Fruit fly (Drosophila melanogaster) whole organism, embryonic: ENCODE results near the gene CG32102.

Experiments used
- Atf3 ChIP-seq: fragments of 200-800 bp; sonication (Bioruptor generic); optimal IDR thresholded peaks from 3 replicates; lab custom pipeline; 2016; ENCODE audit warnings: missing biosample characterization, missing genetic modification characterization
- CG10321 ChIP-seq: fragments of 200-800 bp; sonication (Bioruptor generic); IDR thresholded peaks from 2 replicates; pipeline ENCODE4 v1.3.6; 2022; ENCODE audit warnings: missing biosample characterization, missing genetic modification characterization
- CG10543 ChIP-seq: fragments of 200-800 bp; sonication (Bioruptor generic); optimal IDR thresholded peaks from 3 replicates; lab custom pipeline; 2017; ENCODE audit warnings: missing biosample characterization, mild to moderate bottlenecking, missing genetic modification characterization, moderate library complexity
- CG10654 ChIP-seq: fragments of 200-800 bp; sonication (Bioruptor generic); optimal IDR thresholded peaks from 2 replicates; lab custom pipeline; 2016; ENCODE audit warnings: missing biosample characterization, missing genetic modification characterization
- CG11504 ChIP-seq: fragments of 200-800 bp; sonication (Bioruptor generic); optimal IDR thresholded peaks from 3 replicates; lab custom pipeline; 2019; ENCODE audit warnings: missing biosample characterization, mild to moderate bottlenecking, missing genetic modification characterization, moderate library complexity
- CG12219 ChIP-seq: fragments of 200-800 bp; sonication (Bioruptor generic); optimal IDR thresholded peaks from 3 replicates; lab custom pipeline; 2018; ENCODE audit warnings: missing biosample characterization, mild to moderate bottlenecking, missing genetic modification characterization
- CG13775 ChIP-seq: fragments of 200-800 bp; sonication (Bioruptor generic); optimal IDR thresholded peaks from 3 replicates; lab custom pipeline; 2017; ENCODE audit warnings: missing biosample characterization, mild to moderate bottlenecking, missing genetic modification characterization
- CG14014 ChIP-seq: fragments of 200-800 bp; sonication (Bioruptor generic); IDR thresholded peaks from 2 replicates; pipeline ENCODE4 v1.3.6; 2022; ENCODE audit warnings: missing biosample characterization, missing genetic modification characterization
- CG14710 ChIP-seq: fragments of 200-800 bp; sonication (Bioruptor generic); optimal IDR thresholded peaks from 3 replicates; lab custom pipeline; 2019; ENCODE audit warnings: missing biosample characterization, mild to moderate bottlenecking, missing genetic modification characterization, moderate library complexity
- CG15514 ChIP-seq: fragments of 200-800 bp; sonication (Bioruptor generic); optimal IDR thresholded peaks from 3 replicates; lab custom pipeline; 2017; ENCODE audit warnings: missing biosample characterization, missing genetic modification characterization, mild to moderate bottlenecking, moderate library complexity, missing genetic modification reagents
- CG17612 ChIP-seq: fragments of 200-800 bp; sonication (Bioruptor generic); IDR thresholded peaks from 2 replicates; pipeline ENCODE4 v1.3.6; 2022; ENCODE audit warnings: missing biosample characterization, missing genetic modification characterization
- CG17802 ChIP-seq: fragments of 200-800 bp; sonication (Bioruptor generic); optimal IDR thresholded peaks from 2 replicates; lab custom pipeline; 2018; ENCODE audit warnings: missing biosample characterization, mild to moderate bottlenecking, missing genetic modification characterization, moderate library complexity
- CG1792 ChIP-seq: fragments of 200-800 bp; sonication (Bioruptor generic); optimal IDR thresholded peaks from 2 replicates; lab custom pipeline; 2016; ENCODE audit warnings: missing biosample characterization, missing genetic modification characterization
- CG1832 ChIP-seq: fragments of 200-800 bp; sonication (Bioruptor generic); optimal IDR thresholded peaks from 2 replicates; lab custom pipeline; 2017; ENCODE audit warnings: missing biosample characterization, mild to moderate bottlenecking, missing genetic modification characterization, inconsistent platforms
- CG31365 ChIP-seq: fragments of 200-800 bp; sonication (Bioruptor generic); optimal IDR thresholded peaks from 2 replicates; lab custom pipeline; 2018; ENCODE audit warnings: missing biosample characterization, mild to moderate bottlenecking, missing genetic modification characterization
- CG32532 ChIP-seq: fragments of 200-800 bp; sonication (Bioruptor generic); IDR thresholded peaks from 2 replicates; pipeline ENCODE4 v1.3.6; 2022; ENCODE audit warnings: missing biosample characterization, missing genetic modification characterization
- CG34224 ChIP-seq: fragments of 200-800 bp; sonication (Bioruptor generic); IDR thresholded peaks from 3 replicates; pipeline ENCODE4 v1.3.6; 2022; ENCODE audit warnings: missing biosample characterization, missing genetic modification characterization; ENCODE audit not compliant: partially characterized antibody
- CG4404 ChIP-seq: fragments of 200-800 bp; sonication (Bioruptor generic); IDR thresholded peaks from 2 replicates; pipeline ENCODE4 v1.3.6; 2022; ENCODE audit warnings: missing biosample characterization, missing genetic modification characterization
- CG8478 ChIP-seq: fragments of >200 bp; optimal IDR thresholded peaks from 2 replicates; lab custom pipeline; 2018
- Dip2 ChIP-seq: fragments of 200-800 bp; sonication (Bioruptor generic); IDR thresholded peaks from 2 replicates; pipeline ENCODE4 v1.3.6; 2022; ENCODE audit warnings: missing biosample characterization, missing genetic modification characterization
- Elba2 ChIP-seq: fragments of 200-800 bp; sonication (Bioruptor generic); optimal IDR thresholded peaks from 3 replicates; lab custom pipeline; 2016; ENCODE audit warnings: missing biosample characterization, missing genetic modification characterization
- HLHmδ ChIP-seq: fragments of 200-800 bp; sonication (Bioruptor generic); optimal IDR thresholded peaks from 2 replicates; lab custom pipeline; 2018; ENCODE audit warnings: missing biosample characterization, mild to moderate bottlenecking, missing genetic modification characterization, moderate library complexity
- Hr51 ChIP-seq, 2 experiments: fragments of 200-800 bp; sonication (Bioruptor generic); optimal IDR thresholded peaks; 2 replicates in 1 of 2; 3 replicates in 1 of 2; lab custom pipeline; 2016 to 2018; ENCODE audit warnings: missing biosample characterization in 2 of 2, missing genetic modification characterization in 2 of 2, mild to moderate bottlenecking in 1 of 2, moderate library complexity in 1 of 2
- Lhr ChIP-seq: fragments of 200-800 bp; sonication (Bioruptor generic); optimal IDR thresholded peaks from 3 replicates; lab custom pipeline; 2017; ENCODE audit warnings: mild to moderate bottlenecking, missing biosample characterization, missing genetic modification reagents, missing genetic modification characterization
- Nf-YB ChIP-seq: fragments of 200-800 bp; sonication (Bioruptor generic); optimal IDR thresholded peaks from 3 replicates; lab custom pipeline; 2019; ENCODE audit warnings: missing biosample characterization, mild to moderate bottlenecking, missing genetic modification characterization, moderate library complexity
- Nf-YC ChIP-seq: fragments of 200-800 bp; optimal IDR thresholded peaks from 3 replicates; lab custom pipeline; 2019; ENCODE audit warnings: missing biosample characterization, mild to moderate bottlenecking, missing genetic modification characterization, moderate library complexity
- Xrp1 ChIP-seq: fragments of 200-800 bp; sonication (Bioruptor generic); IDR thresholded peaks from 2 replicates; pipeline ENCODE4 v1.3.6; 2022; ENCODE audit warnings: missing biosample characterization, missing genetic modification characterization
- abd-A ChIP-seq: fragments of 200-800 bp; sonication (Bioruptor generic); optimal IDR thresholded peaks from 3 replicates; lab custom pipeline; 2019; ENCODE audit warnings: missing biosample characterization, mild to moderate bottlenecking, missing genetic modification characterization, moderate library complexity
- al ChIP-seq: fragments of 200-800 bp; sonication (Bioruptor generic); IDR thresholded peaks from 2 replicates; pipeline ENCODE4 v1.3.6; 2022; ENCODE audit warnings: missing biosample characterization, missing genetic modification characterization
- amos ChIP-seq: fragments of 200-800 bp; sonication (Bioruptor generic); IDR thresholded peaks from 2 replicates; pipeline ENCODE4 v1.3.6; 2022; ENCODE audit warnings: missing biosample characterization, missing genetic modification characterization; ENCODE audit not compliant: partially characterized antibody
- cad ChIP-seq: fragments of >200 bp; optimal IDR thresholded peaks from 2 replicates; lab custom pipeline; 2017; ENCODE audit warnings: missing biosample characterization, missing genetic modification characterization
- chinmo ChIP-seq: fragments of 200-800 bp; sonication (Bioruptor generic); IDR thresholded peaks from 4 replicates; pipeline ENCODE4 v1.3.6; 2022; ENCODE audit warnings: missing biosample characterization, missing genetic modification characterization; ENCODE audit not compliant: partially characterized antibody
- chn ChIP-seq: fragments of 200-800 bp; sonication (Bioruptor generic); optimal IDR thresholded peaks from 2 replicates; lab custom pipeline; 2016; ENCODE audit warnings: missing biosample characterization, missing genetic modification characterization
- crol ChIP-seq: fragments of 200-800 bp; sonication (Bioruptor generic); IDR thresholded peaks from 2 replicates; pipeline ENCODE4 v1.3.6; 2022; ENCODE audit warnings: missing biosample characterization, missing genetic modification characterization
- dan ChIP-seq: fragments of 200-800 bp; sonication (Bioruptor generic); IDR thresholded peaks from 2 replicates; pipeline ENCODE4 v1.3.6; 2022; ENCODE audit warnings: missing biosample characterization, missing genetic modification characterization
- en ChIP-seq: fragments of 200-800 bp; sonication (Bioruptor generic); optimal IDR thresholded peaks from 2 replicates; lab custom pipeline; 2016; ENCODE audit warnings: missing biosample characterization, missing genetic modification characterization
- ewg ChIP-seq: fragments of 200-800 bp; sonication (Bioruptor generic); optimal IDR thresholded peaks from 3 replicates; lab custom pipeline; 2017; ENCODE audit warnings: mild to moderate bottlenecking, missing biosample characterization, missing genetic modification reagents, missing genetic modification characterization
- exex ChIP-seq: fragments of 200-800 bp; sonication (Bioruptor generic); optimal IDR thresholded peaks from 4 replicates; lab custom pipeline; 2018; ENCODE audit warnings: missing biosample characterization, mild to moderate bottlenecking, missing genetic modification characterization, moderate library complexity
- gem ChIP-seq: fragments of 200-800 bp; sonication (Bioruptor generic); optimal IDR thresholded peaks from 2 replicates; lab custom pipeline; 2019; ENCODE audit warnings: missing biosample characterization, mild to moderate bottlenecking, missing genetic modification characterization, moderate library complexity
- ham ChIP-seq: fragments of 200-800 bp; sonication (Bioruptor generic); IDR thresholded peaks from 2 replicates; pipeline ENCODE4 v1.3.6; 2022; ENCODE audit warnings: missing biosample characterization, missing genetic modification characterization
- luna ChIP-seq: fragments of 200-800 bp; sonication (Bioruptor generic); optimal IDR thresholded peaks from 2 replicates; lab custom pipeline; 2016; ENCODE audit warnings: missing biosample characterization, missing genetic modification characterization
- mld ChIP-seq: fragments of 200-800 bp; sonication (Bioruptor generic); IDR thresholded peaks from 3 replicates; pipeline ENCODE4 v1.3.6; 2022; ENCODE audit warnings: missing biosample characterization, missing genetic modification characterization; ENCODE audit not compliant: partially characterized antibody
- pan ChIP-seq, 4 experiments: fragments of >200 bp in 3 of 4; fragments of 200-800 bp in 1 of 4; sonication (Bioruptor generic) in 1 of 4; optimal IDR thresholded peaks in 3 of 4; IDR thresholded peaks in 1 of 4; 2 replicates each; pipeline versions ENCODE4 v1.3.6 to Lab custom; 2017 to 2022; ENCODE audit warnings: missing biosample characterization in 2 of 4, missing genetic modification characterization in 2 of 4, mixed read lengths in 1 of 4
- pho ChIP-seq: fragments of 200-800 bp; sonication (Bioruptor generic); optimal IDR thresholded peaks from 2 replicates; lab custom pipeline; 2016; ENCODE audit warnings: missing biosample characterization, missing genetic modification characterization
- schlank ChIP-seq: fragments of 200-800 bp; sonication (Bioruptor generic); optimal IDR thresholded peaks from 2 replicates; lab custom pipeline; 2018; ENCODE audit warnings: missing biosample characterization, mild to moderate bottlenecking, missing genetic modification characterization
- slbo ChIP-seq: fragments of 200-800 bp; sonication (Bioruptor generic); IDR thresholded peaks from 2 replicates; pipeline ENCODE4 v1.3.6; 2022; ENCODE audit warnings: missing biosample characterization, missing genetic modification characterization
- so ChIP-seq: fragments of 200-800 bp; sonication (Bioruptor generic); IDR thresholded peaks from 3 replicates; pipeline ENCODE4 v1.3.6; 2022; ENCODE audit warnings: missing biosample characterization, missing genetic modification characterization
- stc ChIP-seq: fragments of 200-800 bp; sonication (Bioruptor generic); IDR thresholded peaks from 2 replicates; pipeline ENCODE4 v1.3.6; 2022; ENCODE audit warnings: missing biosample characterization, missing genetic modification characterization
- vnd ChIP-seq: fragments of 200-800 bp; sonication (Bioruptor generic); IDR thresholded peaks from 3 replicates; pipeline ENCODE4 v1.3.6; 2022; ENCODE audit warnings: missing biosample characterization, missing genetic modification characterization; ENCODE audit not compliant: partially characterized antibody
- zen ChIP-seq: fragments of 200-800 bp; sonication (Bioruptor generic); optimal IDR thresholded peaks from 3 replicates; lab custom pipeline; 2018; ENCODE audit warnings: missing biosample characterization, mild to moderate bottlenecking, missing genetic modification characterization, moderate library complexity

Gene CG32102

dm6 chr3L:12434432-12434831, 35.2 kb downstream of the CG32102 start (continued):
- TF ChIP-seq Atf3 (GFP tag; lab: Kevin White, UChicago), result no peak
- no peak for TF ChIP-seq so
- no peak for TF ChIP-seq CG10654
- no peak for TF ChIP-seq CG4404 (GFP tag; lab: Robert Waterston, UW)
- peak; percentile 23; the same call in 1 of the 3 replicates for TF ChIP-seq CG34224 (GFP tag; lab: Robert Waterston, UW)
- no peak for TF ChIP-seq cad (GFP tag; lab: Kevin White, UChicago)
- no peak for TF ChIP-seq CG31365 (tag; lab: Kevin White, UChicago)
- TF ChIP-seq CG10543 (GFP tag; lab: Kevin White, UChicago), result no peak
- TF ChIP-seq CG14710 (tag; lab: Kevin White, UChicago), result no peak
- TF ChIP-seq en (GFP tag; lab: Kevin White, UChicago), result no peak
- no peak for TF ChIP-seq chn (GFP tag; lab: Kevin White, UChicago)
- no peak for TF ChIP-seq CG13775 (GFP tag; lab: Kevin White, UChicago)
- TF ChIP-seq Xrp1, result no peak
- TF ChIP-seq CG1792 (GFP tag; lab: Kevin White, UChicago), result no peak
- 0 out of 3 replicates have a peak, but pooled peaks have one; percentile 15 for TF ChIP-seq mld (GFP tag; lab: Robert Waterston, UW)
- no peak for TF ChIP-seq exex (tag; lab: Kevin White, UChicago)
- TF ChIP-seq Hr51 (GFP tag; optimal IDR thresholded peaks at IDR 0.05; lab: Kevin White, UChicago), result no peak
- no peak for TF ChIP-seq gem (tag; lab: Kevin White, UChicago)
- no peak for TF ChIP-seq CG17802 (tag; lab: Kevin White, UChicago)
- TF ChIP-seq ewg (GFP tag; lab: Kevin White, UChicago), result peak; percentile 70
- TF ChIP-seq Nf-YC (tag; lab: Kevin White, UChicago), result peak; percentile 99
- TF ChIP-seq amos (GFP tag; lab: Robert Waterston, UW), result peak; percentile 68; the same call in 1 of the 2 replicates
- no peak for TF ChIP-seq ham (GFP tag; lab: Robert Waterston, UW)
- peak; percentile 95 for TF ChIP-seq chinmo (GFP tag; lab: Robert Waterston, UW)
- TF ChIP-seq luna (GFP tag; lab: Kevin White, UChicago), result no peak
- TF ChIP-seq CG11504 (tag; lab: Kevin White, UChicago), result no peak
- TF ChIP-seq CG15514 (GFP tag; lab: Kevin White, UChicago), result no peak
- TF ChIP-seq HLHmδ (GFP tag; lab: Kevin White, UChicago), result no peak
- no peak for TF ChIP-seq Lhr (GFP tag; lab: Kevin White, UChicago)
- no peak for TF ChIP-seq pho (GFP tag; lab: Kevin White, UChicago)
- TF ChIP-seq CG14014, result no peak
- TF ChIP-seq stc (GFP tag; lab: Robert Waterston, UW), result 0 out of 2 replicates have a peak, but pooled peaks have one; percentile 17
- TF ChIP-seq Elba2, result no peak
- no peak for TF ChIP-seq dan (GFP tag; lab: Robert Waterston, UW)
- TF ChIP-seq Dip2 (GFP tag; lab: Robert Waterston, UW), result no peak
- TF ChIP-seq, all 482 proteins: peak for 34

DNA sequence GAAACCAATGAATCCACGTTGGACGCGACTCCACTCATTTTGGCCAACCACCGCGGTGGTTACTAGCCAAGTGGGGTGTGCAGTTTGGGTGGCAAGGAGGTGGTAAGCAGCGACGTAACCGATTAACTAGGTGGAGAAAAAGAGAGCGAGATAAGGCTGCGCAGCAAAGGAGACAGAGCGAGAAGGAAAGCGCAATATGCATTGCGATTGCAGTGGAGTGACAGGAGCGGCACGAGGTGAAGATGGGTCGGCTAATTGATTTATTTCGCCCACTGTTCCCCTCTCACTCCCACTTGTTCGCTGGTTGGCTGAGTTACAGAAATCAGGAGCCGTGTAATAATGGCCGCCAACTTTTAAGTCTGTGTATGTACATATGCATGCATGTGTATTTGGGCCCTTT, 35.9 kb downstream of the CG32102 start:
- TF ChIP-seq slbo (GFP tag; lab: Robert Waterston, UW), result no peak
- no peak for TF ChIP-seq CG12219 (GFP tag; lab: Kevin White, UChicago)
- TF ChIP-seq CG8478 (lab: Kevin White, UChicago), result peak; percentile 83
- peak; percentile 82 for TF ChIP-seq ewg (GFP tag; lab: Kevin White, UChicago)
- TF ChIP-seq CG32532, result no peak
- peak; percentile 96 for TF ChIP-seq Nf-YC (tag; lab: Kevin White, UChicago)
- no peak for TF ChIP-seq schlank (tag; lab: Kevin White, UChicago)
- no peak for TF ChIP-seq pan (optimal IDR thresholded peaks at IDR 0.05; lab: Kevin White, UChicago)
- TF ChIP-seq pan (GFP tag; optimal IDR thresholded peaks at IDR 0.05 in 1 of 2, IDR thresholded peaks at IDR 0.05 in 1 of 2), result peak in 1 of 2 experiments; percentile 9
- 0 out of 3 replicates have a peak, but pooled peaks have one; percentile 21 for TF ChIP-seq vnd (GFP tag; lab: Robert Waterston, UW)
- peak; percentile 45 for TF ChIP-seq zen
- TF ChIP-seq crol (GFP tag; lab: Robert Waterston, UW), result 0 out of 2 replicates have a peak, but pooled peaks have one; percentile 16
- TF ChIP-seq Nf-YB (GFP tag; lab: Kevin White, UChicago), result peak; percentile 95
- TF ChIP-seq abd-A (tag; lab: Kevin White, UChicago), result peak; percentile 17
- TF ChIP-seq CG1832 (GFP tag; lab: Kevin White, UChicago), result peak; percentile 75
- no peak for TF ChIP-seq al (GFP tag; lab: Robert Waterston, UW)
- no peak for TF ChIP-seq CG17612
- TF ChIP-seq CG10321 (GFP tag; lab: Robert Waterston, UW), result peak; percentile 89
